Worm (Caenorhabditis elegans): Measurements from ENCODE around the gene F18E3.10.

- TF ChIP-seq pes-1 (GFP tag; IDR thresholded peaks at IDR 0.05) (no peak), ama-1 (optimal IDR thresholded peaks at IDR 0.05) (no peak), tra-4 (tag; optimal IDR thresholded peaks at IDR 0.05) (no peak), ets-7 (tag; optimal IDR thresholded peaks at IDR 0.05) (no peak)
These were observed 12.5 kb downstream of the F18E3.10 start, which contains the start of gene str-41 for ce11 chrV:7411695-7412094.

All from whole organism, early embryonic.